Worm (Caenorhabditis elegans) whole organism, mixed stage, embryonic: ENCODE data around the gene srh-23.

Experiments used
- elt-3 ChIP-seq: fragments of 150-350 bp; optimal IDR thresholded peaks from 2 replicates; lab custom pipeline; 2014; ENCODE audit warnings: missing biosample characterization, missing genetic modification characterization
- lin-13 ChIP-seq: fragments of 150-350 bp; optimal IDR thresholded peaks from 2 replicates; lab custom pipeline; 2014; ENCODE audit warnings: missing biosample characterization, missing genetic modification characterization
- lsy-2 ChIP-seq: fragments of 150-350 bp; optimal IDR thresholded peaks from 2 replicates; lab custom pipeline; 2014; ENCODE audit warnings: missing biosample characterization, missing genetic modification characterization
- mep-1 ChIP-seq: fragments of 150-350 bp; optimal IDR thresholded peaks from 2 replicates; lab custom pipeline; 2017; ENCODE audit warnings: missing biosample characterization, missing genetic modification reagents, missing genetic modification characterization, inconsistent platforms
- nhr-12 ChIP-seq: fragments of 150-350 bp; optimal IDR thresholded peaks from 2 replicates; lab custom pipeline; 2014; ENCODE audit warnings: missing biosample characterization, missing genetic modification characterization
- nhr-237 ChIP-seq: fragments of 150-350 bp; optimal IDR thresholded peaks from 2 replicates; lab custom pipeline; 2014; ENCODE audit warnings: missing biosample characterization, missing genetic modification characterization
- pha-4 ChIP-seq: fragments of 150-350 bp; optimal IDR thresholded peaks from 2 replicates; lab custom pipeline; 2018; ENCODE audit warnings: missing biosample characterization, missing genetic modification reagents, missing genetic modification characterization
- snpc-4 ChIP-seq: fragments of 150-350 bp; optimal IDR thresholded peaks from 2 replicates; lab custom pipeline; 2014; ENCODE audit warnings: missing biosample characterization, missing genetic modification characterization
- unc-120 ChIP-seq: sonication (generic microtip); optimal IDR thresholded peaks from 2 replicates; lab custom pipeline; 2017; ENCODE audit warnings: missing genetic modification characterization, missing compliant biosample characterization; ENCODE audit not compliant: poor library complexity, severe bottlenecking

DNA sequence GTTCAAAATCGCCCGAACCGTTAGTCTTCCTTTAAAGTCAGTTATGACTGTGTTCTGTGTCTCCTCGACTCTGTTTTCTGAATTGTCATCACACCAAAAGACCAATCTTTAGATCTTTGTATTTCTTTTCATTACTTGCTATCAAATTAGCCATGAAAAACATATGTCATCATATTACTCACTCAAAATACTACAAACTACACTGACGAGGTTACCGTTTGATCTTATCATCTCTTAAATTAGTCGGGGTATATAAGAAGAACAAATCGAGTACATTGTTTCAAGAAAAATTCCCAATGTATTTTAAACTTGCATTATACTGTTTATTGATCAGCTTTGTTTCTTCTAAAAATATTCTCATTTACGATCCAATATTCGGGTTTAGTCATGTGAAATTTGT lies 12.3 kb upstream of the srh-23 start, which contains the start of gene ugt-13:
- TF ChIP-seq lin-13 (no peak), unc-120 (no peak), nhr-237 (tag; lab: Kevin White, UChicago) (no peak), lsy-2 (no peak), pha-4 (no peak), nhr-12 (tag; lab: Kevin White, UChicago) (no peak), snpc-4 (tag; lab: Kevin White, UChicago) (no peak), mep-1 (no peak), elt-3 (tag; lab: Kevin White, UChicago) (no peak)
